Fruit fly (Drosophila melanogaster): ENCODE data around the gene pll.

The pll gene

dm6 chr3R:27238438-27239301 is 14.3 kb downstream of the pll start, which contains the start of the genes CG31064 and PolA2:
TSS of gene CG31064 (minus strand) at chr3R:27239085.
TSS of gene PolA2 (plus strand) at chr3R:27239163.
- TF ChIP-seq CTCF (optimal IDR thresholded peaks at IDR 0.05): peak; percentile 19 to 31
- TF ChIP-seq CG8478 (optimal IDR thresholded peaks at IDR 0.05): no peak

DNA sequence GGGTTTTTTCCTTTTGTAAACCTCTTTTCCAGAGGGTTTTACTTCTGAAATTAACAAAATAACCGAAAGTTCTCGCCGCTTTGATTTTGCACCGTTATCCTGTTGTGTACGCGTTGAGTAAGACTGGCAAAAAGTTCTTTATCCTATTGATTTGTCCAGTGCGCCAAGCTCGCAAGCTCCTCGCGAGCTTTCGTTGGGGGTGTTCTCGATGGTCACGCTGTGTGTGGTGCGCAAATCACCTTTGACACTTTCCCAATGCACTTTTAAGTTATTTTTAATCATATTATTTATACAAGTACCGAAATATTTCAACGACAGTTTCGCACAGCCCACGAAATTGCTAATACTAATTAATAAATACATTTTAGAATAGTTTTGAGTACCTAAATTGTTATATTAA is 15.0 kb downstream of the pll start:
- no peak for TF ChIP-seq CG8478 (optimal IDR thresholded peaks at IDR 0.05)
- no peak for TF ChIP-seq CTCF (optimal IDR thresholded peaks at IDR 0.05)

- TF ChIP-seq CG8478 (optimal IDR thresholded peaks at IDR 0.05): no peak
- no peak for TF ChIP-seq CTCF (optimal IDR thresholded peaks at IDR 0.05)
These were observed 19.6 kb downstream of the pll start, which contains the start of gene CG31068 for dm6 chr3R:27233398-27233797. TSS of gene CG31068 (plus strand) at chr3R:27233698.

DNA sequence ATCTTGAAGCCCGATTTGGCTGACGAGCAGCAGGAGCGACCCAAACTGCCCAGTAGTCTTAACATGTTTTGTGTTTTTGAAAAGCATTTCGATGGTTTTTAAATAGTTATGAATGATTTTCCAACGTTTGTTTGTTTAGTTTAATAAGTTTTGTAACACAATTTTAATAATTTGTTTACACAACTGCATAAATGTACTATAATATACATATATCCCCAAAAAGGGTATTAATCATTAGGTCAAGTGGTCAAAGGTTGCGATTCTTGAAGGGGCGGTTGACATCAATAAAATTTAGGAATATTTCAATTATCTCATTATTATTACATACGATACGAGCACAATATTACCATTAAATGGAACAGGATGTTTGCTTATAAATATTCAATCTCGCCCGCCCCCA is 23.6 kb downstream of the pll start, which contains the start of gene CG42814:
Gene CG42814 (minus strand): TSS at position 101 of the 400 bp plus-strand sequence.
- TF ChIP-seq CTCF (optimal IDR thresholded peaks at IDR 0.05) (no peak), CG8478 (optimal IDR thresholded peaks at IDR 0.05) (no peak)

DNA sequence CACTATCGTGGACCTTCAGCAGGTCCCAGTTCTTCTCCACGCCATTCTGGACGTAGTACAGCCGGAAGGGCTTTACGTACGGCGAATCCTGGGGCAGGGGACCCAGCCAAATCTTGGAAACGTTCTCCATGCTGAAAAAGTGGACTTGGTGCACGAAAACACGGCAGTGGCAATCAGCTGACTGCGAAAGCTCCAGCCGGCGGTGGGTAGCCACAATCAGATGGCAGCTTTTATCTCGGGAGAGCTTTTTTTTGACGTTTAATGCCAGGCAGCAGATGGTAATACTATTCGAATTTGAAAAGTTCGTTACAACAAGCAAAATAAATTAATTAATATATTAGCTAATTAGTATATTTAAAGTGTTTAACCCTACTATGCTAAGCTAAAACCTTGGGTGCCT is 24.6 kb downstream of the pll start, which contains the start of gene CG42813:
Gene CG42813 (minus strand): TSS at position 220 of the 400 bp plus-strand sequence.
- TF ChIP-seq CTCF (optimal IDR thresholded peaks at IDR 0.05) (no peak), CG8478 (optimal IDR thresholded peaks at IDR 0.05) (no peak)

- TF ChIP-seq CG8478 (optimal IDR thresholded peaks at IDR 0.05): no peak
- no peak for TF ChIP-seq CTCF (optimal IDR thresholded peaks at IDR 0.05)
These were observed 26.8 kb downstream of the pll start for dm6 chr3R:27226080-27226648.

DNA sequence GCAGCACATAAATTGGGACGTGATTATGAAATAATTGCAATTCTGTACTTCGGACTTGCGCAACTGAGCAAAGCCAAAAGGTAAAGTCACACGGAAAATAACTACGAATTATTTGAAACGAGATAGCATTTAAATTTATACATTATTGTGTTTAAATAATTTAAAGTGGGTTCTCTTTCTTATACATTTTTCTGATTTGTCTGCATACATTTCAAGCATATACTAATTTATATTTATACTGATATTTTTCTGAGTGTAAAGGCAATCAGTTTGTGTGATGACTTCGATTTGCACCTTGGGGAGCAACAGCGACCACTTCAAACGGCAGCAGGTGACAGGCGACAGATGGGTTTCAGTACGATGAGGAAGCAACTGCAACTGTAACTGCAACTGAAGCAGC is 27.5 kb downstream of the pll start:
- no peak for TF ChIP-seq CG8478 (optimal IDR thresholded peaks at IDR 0.05)
- no peak for TF ChIP-seq CTCF (optimal IDR thresholded peaks at IDR 0.05)

DNA sequence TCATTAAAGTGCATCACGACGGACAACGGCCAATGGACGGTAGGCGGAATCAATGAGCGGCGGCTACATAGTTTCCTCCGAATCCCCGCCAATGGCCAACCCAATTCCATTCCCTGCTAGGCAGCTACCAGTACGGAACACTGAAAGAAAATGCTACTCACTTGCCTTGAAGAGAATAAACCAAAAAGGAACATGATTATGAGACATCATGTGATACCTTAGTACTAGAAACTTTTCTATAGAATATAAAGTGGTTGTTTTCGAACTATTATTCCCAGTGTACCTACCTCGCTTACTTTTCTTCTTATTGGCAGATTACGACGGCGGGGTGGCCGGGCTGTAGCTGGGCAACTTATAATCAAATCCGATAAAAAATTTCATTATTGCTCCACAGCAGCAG is 28.3 kb downstream of the pll start:
- TF ChIP-seq CG8478 (optimal IDR thresholded peaks at IDR 0.05) (no peak), CTCF (optimal IDR thresholded peaks at IDR 0.05) (no peak)

DNA sequence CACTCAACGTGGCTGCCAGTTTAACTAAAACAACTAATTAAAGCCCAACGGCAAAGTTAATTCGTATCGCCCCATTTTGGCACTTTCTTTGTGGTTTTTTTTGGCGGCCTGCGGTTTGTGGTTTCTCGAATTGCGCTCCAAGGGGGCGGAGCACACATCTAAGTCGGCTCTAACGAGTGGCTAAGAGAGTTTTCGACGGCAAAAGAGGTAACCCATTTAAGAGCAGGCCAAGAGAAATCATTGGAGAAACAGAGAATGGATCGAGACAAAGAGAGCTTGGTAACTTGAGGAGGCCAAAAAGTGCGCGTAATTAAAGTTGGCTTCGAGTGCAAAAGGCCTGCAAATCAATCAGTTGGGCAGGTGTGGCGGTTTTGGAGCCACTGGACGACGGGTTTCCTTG is 30.0 kb downstream of the pll start:
- TF ChIP-seq CG8478 (optimal IDR thresholded peaks at IDR 0.05) (no peak), CTCF (optimal IDR thresholded peaks at IDR 0.05) (no peak)

DNA sequence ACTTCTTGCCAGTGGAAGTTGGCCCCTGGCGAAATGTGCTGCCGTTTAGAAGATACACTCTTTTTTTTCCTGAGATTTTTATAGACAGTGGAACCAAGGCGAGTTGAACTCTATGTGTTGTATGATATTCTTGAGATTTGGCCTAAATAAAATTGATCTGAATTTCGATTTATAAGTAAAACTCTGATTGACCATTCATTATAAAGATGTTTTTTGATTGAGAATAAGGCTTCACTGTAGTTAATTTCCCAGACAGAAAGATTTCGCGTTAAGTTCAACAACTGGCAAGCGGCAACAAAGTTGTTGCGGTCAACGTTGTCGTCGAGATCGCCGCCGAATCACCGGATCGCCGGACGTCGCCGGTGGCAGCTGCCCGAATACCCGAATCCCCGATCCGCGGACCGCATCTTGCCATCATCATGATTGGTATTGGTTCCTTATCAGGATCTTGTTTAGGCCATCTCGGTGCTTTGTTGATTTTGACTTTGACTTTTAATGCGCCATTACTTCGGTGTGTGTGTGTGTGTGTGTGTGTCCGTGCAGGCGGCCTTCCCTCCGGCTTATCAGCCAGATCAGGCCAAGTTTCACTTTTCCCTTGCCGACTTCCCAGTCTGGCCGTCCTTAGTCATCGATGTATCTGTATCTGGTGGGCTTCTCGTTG is 30.8 kb downstream of the pll start:
- TF ChIP-seq CG8478 (optimal IDR thresholded peaks at IDR 0.05) (no peak), CTCF (optimal IDR thresholded peaks at IDR 0.05) (no peak)

- TF ChIP-seq CTCF (optimal IDR thresholded peaks at IDR 0.05): no peak
These were observed 32.0 kb downstream of the pll start for dm6 chr3R:27220829-27221463.

dm6 chr3R:27218814-27219213 is 34.2 kb downstream of the pll start:
- no peak for TF ChIP-seq CTCF (optimal IDR thresholded peaks at IDR 0.05)
- no peak for TF ChIP-seq CG8478 (optimal IDR thresholded peaks at IDR 0.05)

DNA sequence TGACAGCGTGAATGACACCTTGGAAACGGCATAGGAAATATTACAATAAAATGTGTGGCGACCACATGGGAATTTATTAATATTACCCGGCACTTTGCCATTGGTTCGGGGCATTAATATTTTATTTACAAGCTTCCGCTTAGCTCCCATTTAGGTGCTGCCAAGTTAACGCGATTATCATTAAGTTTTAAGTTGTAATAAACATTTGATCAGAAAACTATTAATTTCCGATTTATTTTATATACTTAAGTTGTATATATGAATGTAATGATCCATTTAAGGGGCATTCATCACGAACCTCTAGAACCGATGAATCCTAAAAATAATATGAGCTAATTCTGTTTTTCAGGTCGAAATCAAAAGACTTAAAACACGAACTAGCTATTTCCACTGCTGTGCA is 34.7 kb downstream of the pll start:
- no peak for TF ChIP-seq CG8478 (optimal IDR thresholded peaks at IDR 0.05)
- no peak for TF ChIP-seq CTCF (optimal IDR thresholded peaks at IDR 0.05)

DNA sequence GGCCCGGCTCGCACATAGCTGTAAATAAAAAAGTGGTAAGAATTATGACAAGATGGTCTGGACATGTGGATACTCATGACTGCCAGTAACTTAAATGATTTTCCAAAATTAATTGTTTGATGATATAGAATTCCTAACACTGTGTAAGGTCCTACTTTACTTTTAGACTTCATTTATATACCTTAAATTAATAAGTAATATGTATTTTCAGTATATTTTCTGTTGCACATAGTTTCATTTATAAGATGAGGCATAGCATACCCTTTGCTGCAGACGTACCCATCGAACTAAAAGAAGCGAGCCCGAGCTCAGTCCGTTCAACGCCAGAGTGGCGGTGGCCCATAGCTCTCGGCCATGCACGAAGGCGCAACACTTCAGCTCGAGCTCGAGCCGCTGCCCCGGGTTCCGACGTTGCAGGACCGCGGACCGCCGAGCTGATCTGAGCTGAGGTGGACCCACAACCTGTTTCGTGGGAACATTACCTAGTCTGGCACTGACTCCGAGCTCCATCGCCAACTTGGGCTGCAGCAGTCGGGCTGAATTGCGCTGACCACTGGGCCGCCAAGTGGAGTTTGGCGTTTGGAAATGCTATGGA is 35.4 kb downstream of the pll start:
- TF ChIP-seq CG8478 (optimal IDR thresholded peaks at IDR 0.05): no peak

DNA sequence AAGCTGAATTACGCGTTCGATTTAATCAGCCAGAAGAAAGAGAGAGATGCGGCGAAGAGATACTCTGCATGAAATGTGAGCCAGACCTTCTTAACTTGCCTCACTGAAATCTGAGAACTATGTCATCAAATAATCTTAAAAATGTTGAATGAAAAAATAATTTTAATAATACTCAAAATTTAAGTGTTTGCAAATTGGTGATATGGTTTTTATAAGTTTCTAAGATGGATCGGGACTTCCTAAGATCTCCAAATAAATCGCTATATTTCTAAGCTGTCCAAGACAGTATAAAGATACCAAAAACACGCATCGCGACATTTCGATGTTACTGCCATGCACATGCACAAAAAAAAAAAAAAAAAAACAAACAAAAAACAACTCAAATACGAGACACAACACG is 38.0 kb downstream of the pll start:
- TF ChIP-seq CG8478 (optimal IDR thresholded peaks at IDR 0.05): no peak
- no peak for TF ChIP-seq CTCF (optimal IDR thresholded peaks at IDR 0.05)

All from S2 (cell line).